Worm (Caenorhabditis elegans) whole organism, late embryonic: ENCODE results near the gene F49F1.10.

Experiments
- C38D4.7 ChIP-seq: fragments of 200-800 bp; sonication (Bioruptor generic); optimal IDR thresholded peaks from 2 replicates; lab custom pipeline; 2018; ENCODE audit warnings: mild to moderate bottlenecking, missing genetic modification characterization, moderate library complexity, missing compliant biosample characterization
- Y22D7AL.16 ChIP-seq: sonication (generic microtip); optimal IDR thresholded peaks from 2 replicates; lab custom pipeline; 2016; ENCODE audit warnings: missing genetic modification characterization, missing compliant biosample characterization
- ama-1 ChIP-seq: fragments of 150-350 bp; optimal IDR thresholded peaks from 2 replicates; lab custom pipeline; 2014
- ceh-9 ChIP-seq: sonication (generic microtip); optimal IDR thresholded peaks from 2 replicates; lab custom pipeline; 2016; ENCODE audit warnings: mild to moderate bottlenecking, missing genetic modification characterization, inconsistent platforms, missing compliant biosample characterization
- che-1 ChIP-seq: sonication (generic microtip); optimal IDR thresholded peaks from 2 replicates; lab custom pipeline; 2016; ENCODE audit warnings: mild to moderate bottlenecking, missing genetic modification characterization, missing compliant biosample characterization
- dve-1 ChIP-seq: sonication (generic microtip); optimal IDR thresholded peaks from 2 replicates; lab custom pipeline; 2017; ENCODE audit warnings: antibody characterized with exemption, mild to moderate bottlenecking, missing genetic modification characterization, missing compliant biosample characterization
- elt-2 ChIP-seq: sonication (generic microtip); optimal IDR thresholded peaks from 2 replicates; lab custom pipeline; 2016; ENCODE audit warnings: missing genetic modification reagents, missing genetic modification characterization, missing compliant biosample characterization
- eyg-1 ChIP-seq: sonication (generic microtip); optimal IDR thresholded peaks from 2 replicates; lab custom pipeline; 2016; ENCODE audit warnings: missing genotype, missing genetic modification characterization, missing compliant biosample characterization
- hlh-8 ChIP-seq: sonication (generic microtip); optimal IDR thresholded peaks from 2 replicates; lab custom pipeline; 2016; ENCODE audit warnings: missing genotype, missing genetic modification characterization, missing compliant biosample characterization
- lim-6 ChIP-seq: sonication (generic microtip); optimal IDR thresholded peaks from 2 replicates; lab custom pipeline; 2016; ENCODE audit warnings: missing genetic modification characterization, missing compliant biosample characterization
- pqm-1 ChIP-seq: sonication (generic microtip); optimal IDR thresholded peaks from 2 replicates; lab custom pipeline; 2016; ENCODE audit warnings: missing genetic modification characterization, missing compliant biosample characterization
- unc-86 ChIP-seq: sonication (generic microtip); optimal IDR thresholded peaks from 2 replicates; lab custom pipeline; 2016; ENCODE audit warnings: missing genetic modification characterization, missing compliant biosample characterization
- zip-5 ChIP-seq: sonication (generic microtip); optimal IDR thresholded peaks from 2 replicates; lab custom pipeline; 2016; ENCODE audit warnings: missing genetic modification characterization, missing compliant biosample characterization

- TF ChIP-seq ama-1 (lab: Kevin White, UChicago) (no peak), C38D4.7 (GFP tag; lab: Kevin White, UChicago) (no peak), eyg-1 (tag; lab: Kevin White, UChicago) (no peak), elt-2 (no peak), zip-5 (tag; lab: Kevin White, UChicago) (no peak), hlh-8 (tag; lab: Kevin White, UChicago) (no peak), Y22D7AL.16 (no peak), unc-86 (tag; lab: Kevin White, UChicago) (no peak), ceh-9 (tag; lab: Kevin White, UChicago) (no peak), pqm-1 (tag; lab: Kevin White, UChicago) (no peak), lim-6 (tag; lab: Kevin White, UChicago) (no peak), dve-1 (tag; lab: Kevin White, UChicago) (no peak), che-1 (tag; lab: Kevin White, UChicago) (no peak)
Observed at ce11 chrIV:4140265-4140664, 1.3 kb upstream of the F49F1.10 start, which contains the start of gene F49F1.18.
